Fruit fly (Drosophila melanogaster) whole organism, prepupa: ENCODE results near the gene CG7227.
A peak's percentile ranks its signal among the peaks of the same experiment; 100 is the strongest.

Experiments
- Blimp-1 ChIP-seq: fragments of 200-800 bp; sonication (Bioruptor generic); optimal IDR thresholded peaks from 3 replicates; lab custom pipeline; 2017; ENCODE audit warnings: missing biosample characterization, missing genetic modification characterization, mild to moderate bottlenecking, moderate library complexity, missing genetic modification reagents
- CG10631 ChIP-seq: fragments of 200-800 bp; sonication (Bioruptor generic); optimal IDR thresholded peaks from 2 replicates; lab custom pipeline; 2016; ENCODE audit warnings: missing biosample characterization, missing genetic modification characterization
- CG10669 ChIP-seq: fragments of 200-800 bp; sonication (Bioruptor generic); optimal IDR thresholded peaks from 3 replicates; lab custom pipeline; 2018; ENCODE audit warnings: missing biosample characterization, mild to moderate bottlenecking, missing genetic modification characterization, moderate library complexity
- CG11294 ChIP-seq: fragments of 200-800 bp; sonication (Bioruptor generic); IDR thresholded peaks from 2 replicates; pipeline ENCODE4 v1.3.6; 2022; ENCODE audit warnings: missing biosample characterization, missing genetic modification characterization
- CG11762 ChIP-seq: fragments of 200-800 bp; sonication (Bioruptor generic); optimal IDR thresholded peaks from 3 replicates; lab custom pipeline; 2016; ENCODE audit warnings: missing biosample characterization, missing genetic modification characterization; ENCODE audit not compliant: insufficient read depth
- CG11902 ChIP-seq: fragments of 200-800 bp; sonication (Bioruptor generic); optimal IDR thresholded peaks from 3 replicates; lab custom pipeline; 2016; ENCODE audit warnings: missing biosample characterization, missing genetic modification characterization
- CG15336 ChIP-seq: fragments of 200-800 bp; sonication (Bioruptor generic); IDR thresholded peaks from 2 replicates; pipeline ENCODE4 v1.3.6; 2022; ENCODE audit warnings: missing biosample characterization, missing genetic modification characterization
- CG1621 ChIP-seq: fragments of 200-800 bp; sonication (Bioruptor generic); optimal IDR thresholded peaks from 3 replicates; lab custom pipeline; 2018; ENCODE audit warnings: missing biosample characterization, mild to moderate bottlenecking, missing genetic modification characterization
- CG16779 ChIP-seq: fragments of 200-800 bp; sonication (Bioruptor generic); optimal IDR thresholded peaks from 3 replicates; lab custom pipeline; 2017; ENCODE audit warnings: missing biosample characterization, mild to moderate bottlenecking, missing genetic modification characterization
- CG32006 ChIP-seq: fragments of 200-800 bp; sonication (Bioruptor generic); optimal IDR thresholded peaks from 3 replicates; lab custom pipeline; 2017; ENCODE audit warnings: missing biosample characterization, mild to moderate bottlenecking, missing genetic modification characterization
- CG34406 ChIP-seq: fragments of 200-800 bp; sonication (Bioruptor generic); optimal IDR thresholded peaks from 3 replicates; lab custom pipeline; 2016; ENCODE audit warnings: missing biosample characterization, missing genetic modification characterization
- CG4318 ChIP-seq: fragments of 200-800 bp; sonication (Bioruptor generic); optimal IDR thresholded peaks from 3 replicates; lab custom pipeline; 2017; ENCODE audit warnings: missing biosample characterization, mild to moderate bottlenecking, missing genetic modification characterization
- CG6163 ChIP-seq: fragments of 200-800 bp; sonication (Bioruptor generic); IDR thresholded peaks from 3 replicates; pipeline ENCODE4 v1.3.6; 2022; ENCODE audit warnings: missing biosample characterization, missing genetic modification characterization
- CG6276 ChIP-seq: fragments of 200-800 bp; sonication (Bioruptor generic); optimal IDR thresholded peaks from 2 replicates; lab custom pipeline; 2017; ENCODE audit warnings: missing biosample characterization, mild to moderate bottlenecking, missing genetic modification characterization
- CG6792 ChIP-seq: fragments of 200-800 bp; sonication (Bioruptor generic); optimal IDR thresholded peaks from 3 replicates; lab custom pipeline; 2016; ENCODE audit warnings: missing biosample characterization, missing genetic modification characterization
- CG6808 ChIP-seq: fragments of 200-800 bp; sonication (Bioruptor generic); optimal IDR thresholded peaks from 3 replicates; lab custom pipeline; 2017; ENCODE audit warnings: missing biosample characterization, missing genetic modification characterization, mild to moderate bottlenecking, moderate library complexity, missing genetic modification reagents
- CG6854 ChIP-seq: fragments of 200-800 bp; sonication (Bioruptor generic); optimal IDR thresholded peaks from 2 replicates; lab custom pipeline; 2017; ENCODE audit warnings: missing biosample characterization, mild to moderate bottlenecking, missing genetic modification characterization
- CG8119 ChIP-seq: fragments of 200-800 bp; sonication (Bioruptor generic); IDR thresholded peaks from 3 replicates; pipeline ENCODE4 v1.3.6; 2022; ENCODE audit warnings: missing biosample characterization, missing genetic modification characterization
- CG8319 ChIP-seq: fragments of 200-800 bp; sonication (Bioruptor generic); optimal IDR thresholded peaks from 3 replicates; lab custom pipeline; 2016; ENCODE audit warnings: missing biosample characterization, missing genetic modification characterization
- CG8632 ChIP-seq: fragments of 200-800 bp; sonication (Bioruptor generic); optimal IDR thresholded peaks from 3 replicates; lab custom pipeline; 2016; ENCODE audit warnings: missing biosample characterization, missing genetic modification characterization
- CG9139 ChIP-seq: fragments of 200-800 bp; sonication (Bioruptor generic); optimal IDR thresholded peaks from 3 replicates; lab custom pipeline; 2017; ENCODE audit warnings: missing biosample characterization, mild to moderate bottlenecking, missing genetic modification characterization
- Eip78C ChIP-seq: fragments of 200-800 bp; sonication (Bioruptor generic); peaks from one replicate; lab custom pipeline; 2016; ENCODE audit warnings: missing biosample characterization, missing genetic modification characterization
- Eip93F ChIP-seq: fragments of 200-800 bp; sonication (Bioruptor generic); optimal IDR thresholded peaks from 2 replicates; lab custom pipeline; 2016; ENCODE audit warnings: missing biosample characterization, mild to moderate bottlenecking, missing genetic modification characterization
- Ets21C ChIP-seq: fragments of 200-800 bp; sonication (Bioruptor generic); optimal IDR thresholded peaks from 3 replicates; lab custom pipeline; 2016; ENCODE audit warnings: missing biosample characterization, missing genetic modification characterization
- Ets96B ChIP-seq: fragments of 200-800 bp; optimal IDR thresholded peaks from 2 replicates; lab custom pipeline; 2019; ENCODE audit warnings: missing biosample characterization, mild to moderate bottlenecking, missing genetic modification characterization, moderate library complexity
- Gug ChIP-seq: fragments of 200-800 bp; sonication (Bioruptor generic); IDR thresholded peaks from 2 replicates; pipeline ENCODE4 v1.3.6; 2022; ENCODE audit warnings: missing biosample characterization, missing genetic modification characterization
- Hr38 ChIP-seq: sonication (Bioruptor generic); optimal IDR thresholded peaks from 2 replicates; lab custom pipeline; 2016; ENCODE audit warnings: missing biosample characterization, missing genetic modification characterization
- Hr39 ChIP-seq: fragments of 200-800 bp; sonication (Bioruptor generic); optimal IDR thresholded peaks from 2 replicates; lab custom pipeline; 2016; ENCODE audit warnings: missing biosample characterization, missing genetic modification characterization
- Hr4 ChIP-seq: fragments of 200-800 bp; sonication (Bioruptor generic); optimal IDR thresholded peaks from 3 replicates; lab custom pipeline; 2016; ENCODE audit warnings: missing biosample characterization, missing genetic modification characterization
- OdsH ChIP-seq: fragments of 200-800 bp; sonication (Bioruptor generic); optimal IDR thresholded peaks from 3 replicates; lab custom pipeline; 2016; ENCODE audit warnings: missing biosample characterization, missing genetic modification characterization
- Smox ChIP-seq: fragments of 200-800 bp; sonication (Bioruptor generic); optimal IDR thresholded peaks from 3 replicates; lab custom pipeline; 2016; ENCODE audit warnings: missing biosample characterization, missing genetic modification characterization
- Sox102F ChIP-seq: fragments of 200-800 bp; sonication (Bioruptor generic); optimal IDR thresholded peaks from 2 replicates; lab custom pipeline; 2016; ENCODE audit warnings: missing biosample characterization, mild to moderate bottlenecking, missing genetic modification characterization
- Sox14 ChIP-seq: fragments of 200-800 bp; sonication (Bioruptor generic); optimal IDR thresholded peaks from 3 replicates; lab custom pipeline; 2016; ENCODE audit warnings: missing biosample characterization, missing genetic modification characterization
- Sox15 ChIP-seq: fragments of 200-800 bp; sonication (Bioruptor generic); optimal IDR thresholded peaks from 3 replicates; lab custom pipeline; 2016; ENCODE audit warnings: missing biosample characterization, missing genetic modification characterization
- achi ChIP-seq: fragments of 200-800 bp; sonication (Bioruptor generic); optimal IDR thresholded peaks from 3 replicates; lab custom pipeline; 2016; ENCODE audit warnings: missing biosample characterization, missing genetic modification characterization
- acj6 ChIP-seq: fragments of 200-800 bp; sonication (Bioruptor generic); optimal IDR thresholded peaks from 3 replicates; lab custom pipeline; 2016; ENCODE audit warnings: missing biosample characterization, missing genetic modification characterization
- cyc ChIP-seq: fragments of 200-800 bp; sonication (Bioruptor generic); optimal IDR thresholded peaks from 3 replicates; lab custom pipeline; 2016; ENCODE audit warnings: missing biosample characterization, missing genetic modification characterization
- dac ChIP-seq: fragments of 200-800 bp; sonication (Bioruptor generic); optimal IDR thresholded peaks from 2 replicates; lab custom pipeline; 2017; ENCODE audit warnings: missing biosample characterization, mild to moderate bottlenecking, missing genetic modification characterization
- dsx ChIP-seq: fragments of 200-800 bp; optimal IDR thresholded peaks from 3 replicates; lab custom pipeline; 2019; ENCODE audit warnings: missing biosample characterization, mild to moderate bottlenecking, missing genetic modification characterization, moderate library complexity; ENCODE audit not compliant: poor library complexity, severe bottlenecking
- eg ChIP-seq: fragments of 200-800 bp; sonication (Bioruptor generic); IDR thresholded peaks from 3 replicates; pipeline ENCODE4 v1.3.6; 2022; ENCODE audit warnings: missing biosample characterization, missing genetic modification characterization
- esn ChIP-seq: fragments of 200-800 bp; sonication (Bioruptor generic); optimal IDR thresholded peaks from 2 replicates; lab custom pipeline; 2016; ENCODE audit warnings: missing biosample characterization, mild to moderate bottlenecking, missing genetic modification characterization, moderate library complexity
- fd59A ChIP-seq: fragments of 200-800 bp; sonication (Bioruptor generic); optimal IDR thresholded peaks from 2 replicates; lab custom pipeline; 2017; ENCODE audit warnings: missing biosample characterization, mild to moderate bottlenecking, missing genetic modification characterization, missing genetic modification reagents
- fd85E ChIP-seq: fragments of 200-800 bp; sonication (Bioruptor generic); optimal IDR thresholded peaks from 3 replicates; lab custom pipeline; 2016; ENCODE audit warnings: missing biosample characterization, missing genetic modification characterization
- fkh ChIP-seq: fragments of 200-800 bp; sonication (Bioruptor generic); optimal IDR thresholded peaks from 3 replicates; lab custom pipeline; 2017; ENCODE audit warnings: missing biosample characterization, mild to moderate bottlenecking, missing genetic modification characterization, moderate library complexity
- lz ChIP-seq: fragments of 200-800 bp; sonication (Bioruptor generic); optimal IDR thresholded peaks from 3 replicates; lab custom pipeline; 2016; ENCODE audit warnings: missing biosample characterization, missing genetic modification characterization
- net ChIP-seq: fragments of 200-800 bp; sonication (Bioruptor generic); optimal IDR thresholded peaks from 3 replicates; lab custom pipeline; 2016; ENCODE audit warnings: missing biosample characterization, missing genetic modification characterization
- pdm3 ChIP-seq: fragments of 200-800 bp; sonication (Bioruptor generic); optimal IDR thresholded peaks from 3 replicates; lab custom pipeline; 2016; ENCODE audit warnings: missing biosample characterization, missing genetic modification characterization
- salr ChIP-seq, 2 experiments: fragments of 200-800 bp; sonication (Bioruptor generic); optimal IDR thresholded peaks; 3 replicates each; lab custom pipeline; 2016 to 2018; ENCODE audit warnings: missing biosample characterization in 2 of 2, missing genetic modification characterization in 2 of 2, mild to moderate bottlenecking in 1 of 2
- spab ChIP-seq: fragments of 200-800 bp; sonication (Bioruptor generic); optimal IDR thresholded peaks from 2 replicates; lab custom pipeline; 2017; ENCODE audit warnings: missing biosample characterization, mild to moderate bottlenecking, missing genetic modification characterization, missing genetic modification reagents
- ss ChIP-seq, 2 experiments: fragments of 200-800 bp; sonication (Bioruptor generic); optimal IDR thresholded peaks; 2 replicates in 1 of 2; 3 replicates in 1 of 2; lab custom pipeline; 2017 to 2018; ENCODE audit warnings: mild to moderate bottlenecking in 2 of 2, missing biosample characterization in 2 of 2, missing genetic modification characterization in 2 of 2, moderate library complexity in 1 of 2
- svp ChIP-seq: fragments of 200-800 bp; sonication (Bioruptor generic); peaks from one replicate; lab custom pipeline; 2016; ENCODE audit warnings: missing biosample characterization, missing genetic modification characterization
- vri ChIP-seq: fragments of 200-800 bp; sonication (Bioruptor generic); optimal IDR thresholded peaks from 3 replicates; lab custom pipeline; 2016; ENCODE audit warnings: missing biosample characterization, mild to moderate bottlenecking, missing genetic modification characterization

CG7227 gene

DNA sequence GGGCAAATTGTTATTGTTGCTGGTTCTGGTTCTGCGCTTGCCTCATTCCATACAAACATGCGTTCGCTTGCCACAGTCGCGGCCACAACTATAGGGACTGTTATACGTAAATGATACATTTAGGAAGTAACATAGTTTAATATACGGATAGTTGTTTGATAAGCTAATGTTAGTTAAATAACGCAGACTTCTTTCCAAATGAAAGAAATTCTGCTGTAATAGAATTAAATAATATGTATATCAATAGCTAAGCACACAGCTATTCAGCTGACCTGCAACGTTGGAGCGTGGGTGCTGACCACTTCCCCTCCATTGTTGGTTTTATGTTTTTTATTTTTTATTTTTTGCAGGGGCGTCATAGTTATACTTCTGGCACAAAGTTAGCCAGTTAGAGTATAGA lies 36.8 kb upstream of the CG7227 start:
- TF ChIP-seq CG6163 = peak; percentile 83
- no peak for TF ChIP-seq CG11902 (GFP tag; lab: Kevin White, UChicago)
- no peak for TF ChIP-seq CG8319 (GFP tag; lab: Kevin White, UChicago)
- TF ChIP-seq CG6792 = peak; percentile 44
- TF ChIP-seq spab (GFP tag; lab: Kevin White, UChicago) = no peak
- TF ChIP-seq CG34406 (GFP tag; lab: Kevin White, UChicago) = peak; percentile 44
- TF ChIP-seq CG6276 (GFP tag; lab: Kevin White, UChicago) = no peak
- peak; percentile 71 for TF ChIP-seq Sox14 (GFP tag; lab: Kevin White, UChicago)
- peak; percentile 45 for TF ChIP-seq Ets96B (tag; lab: Kevin White, UChicago)
- no peak for TF ChIP-seq svp
- no peak for TF ChIP-seq Hr38
- TF ChIP-seq CG11762 = peak; percentile 28
- TF ChIP-seq ss (GFP tag; optimal IDR thresholded peaks at IDR 0.05; lab: Kevin White, UChicago) = peak in 1 of 2 experiments; percentile 52
- peak; percentile 62 for TF ChIP-seq achi
- TF ChIP-seq CG8632 (GFP tag; lab: Kevin White, UChicago) = no peak
- TF ChIP-seq Sox15 (GFP tag; lab: Kevin White, UChicago) = peak; percentile 2
- TF ChIP-seq CG6808 (GFP tag; lab: Kevin White, UChicago) = peak; percentile 22
- peak; percentile 37 for TF ChIP-seq fd59A (GFP tag; lab: Kevin White, UChicago)
- TF ChIP-seq CG9139 = no peak
- TF ChIP-seq CG10631 (GFP tag; lab: Kevin White, UChicago) = peak; percentile 51
- TF ChIP-seq Ets21C (GFP tag; lab: Kevin White, UChicago) = peak; percentile 3
- TF ChIP-seq Eip93F = no peak
- TF ChIP-seq salr (GFP tag; optimal IDR thresholded peaks at IDR 0.05; lab: Kevin White, UChicago) = peak in 1 of 2 experiments; percentile 19
- TF ChIP-seq CG6854 = no peak
- peak; percentile 23 for TF ChIP-seq Smox (GFP tag; lab: Kevin White, UChicago)
- TF ChIP-seq acj6 (GFP tag; lab: Kevin White, UChicago) = peak; percentile 54
- TF ChIP-seq fd85E (GFP tag; lab: Kevin White, UChicago) = no peak
- TF ChIP-seq OdsH (GFP tag; lab: Kevin White, UChicago) = peak; percentile 69
- TF ChIP-seq dsx (GFP tag; lab: Kevin White, UChicago) = peak; percentile 57
- TF ChIP-seq Sox102F (GFP tag; lab: Kevin White, UChicago) = no peak
- TF ChIP-seq eg = peak; percentile 91
- no peak for TF ChIP-seq CG4318
- TF ChIP-seq CG10669 = no peak
- TF ChIP-seq lz (GFP tag; lab: Kevin White, UChicago) = peak; percentile 31
- peak; percentile 91 for TF ChIP-seq CG15336 (GFP tag; lab: Robert Waterston, UW)
- peak; percentile 39 for TF ChIP-seq Hr39 (GFP tag; lab: Kevin White, UChicago)
- TF ChIP-seq net (GFP tag; lab: Kevin White, UChicago) = peak; percentile 65
- TF ChIP-seq fkh (GFP tag; lab: Kevin White, UChicago) = no peak
- TF ChIP-seq dac (GFP tag; lab: Kevin White, UChicago) = peak; percentile 11
- TF ChIP-seq Eip78C = peak; percentile 86
- peak; percentile 22 for TF ChIP-seq vri (GFP tag; lab: Kevin White, UChicago)
- peak; percentile 47; the same call in 1 of the 2 replicates for TF ChIP-seq CG11294 (GFP tag; lab: Robert Waterston, UW)
- TF ChIP-seq Blimp-1 (GFP tag; lab: Kevin White, UChicago) = no peak
- peak; percentile 41 for TF ChIP-seq CG1621
- TF ChIP-seq CG16779 (tag; lab: Kevin White, UChicago) = no peak
- TF ChIP-seq CG32006 (GFP tag; lab: Kevin White, UChicago) = peak; percentile 85
- TF ChIP-seq CG8119 (GFP tag; lab: Robert Waterston, UW) = peak; percentile 84; the same call in 2 of the 3 replicates
- TF ChIP-seq esn (GFP tag; lab: Kevin White, UChicago) = peak; percentile 48
- peak; percentile 65 for TF ChIP-seq Gug (GFP tag; lab: Robert Waterston, UW)
- peak; percentile 66 for TF ChIP-seq pdm3 (GFP tag; lab: Kevin White, UChicago)
- TF ChIP-seq cyc (GFP tag; lab: Kevin White, UChicago) = peak; percentile 23
- TF ChIP-seq Hr4 = peak; percentile 76
